Worm (Caenorhabditis elegans) whole organism, L4/young adult: Measurements from ENCODE around the gene F38A1.6.

Experiments
- dao-5 ChIP-seq: sonication (generic microtip); optimal IDR thresholded peaks from 2 replicates; lab custom pipeline; 2016; ENCODE audit warnings: missing genotype, missing genetic modification characterization, moderate library complexity, missing compliant biosample characterization
- him-1 ChIP-seq: sonication (generic microtip); optimal IDR thresholded peaks from 2 replicates; lab custom pipeline; 2016; ENCODE audit warnings: missing genotype, missing genetic modification reagents, missing genetic modification characterization, missing compliant biosample characterization

DNA sequence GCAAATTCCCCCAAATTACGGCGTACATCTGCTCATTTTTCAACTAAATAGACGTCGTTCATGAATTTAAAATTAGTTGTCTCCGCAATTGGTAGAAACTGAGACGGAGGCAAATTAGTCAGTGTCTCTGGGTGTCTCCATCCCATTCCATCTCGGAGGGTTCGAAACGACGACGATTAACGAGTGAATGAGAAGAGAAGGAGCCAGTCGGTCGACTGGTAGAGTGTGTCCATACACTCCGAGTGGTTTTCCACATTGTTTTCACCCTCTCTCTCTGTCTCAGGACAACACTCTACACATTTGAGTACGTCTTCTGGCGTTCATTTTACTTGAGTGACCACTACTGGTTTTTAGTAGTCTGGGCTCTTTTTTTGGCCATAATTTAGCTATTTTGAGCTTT lies 27.3 kb downstream of the F38A1.6 start:
- no peak for TF ChIP-seq him-1 (tag; lab: Kevin White, UChicago)
- TF ChIP-seq dao-5: no peak
